Worm (Caenorhabditis elegans) whole organism, young adult: ENCODE results near the gene cdh-5.
A peak's percentile ranks its signal among the peaks of the same experiment; 100 is the strongest.

ENCODE experiments used
- B0019.2 ChIP-seq: fragments of 200-800 bp; sonication (Bioruptor generic); conservative IDR thresholded peaks from 2 replicates; pipeline ENCODE4 v1.3.6; 2022; ENCODE audit warnings: missing genetic modification reagents, missing genetic modification characterization, missing compliant biosample characterization
- B0336.3 ChIP-seq: fragments of 200-800 bp; sonication (Bioruptor generic); IDR thresholded peaks from 2 replicates; pipeline ENCODE4 v1.3.6; 2022; ENCODE audit warnings: missing genetic modification characterization, missing compliant biosample characterization
- D2030.7 ChIP-seq: fragments of 200-800 bp; sonication (Bioruptor generic); IDR thresholded peaks from 2 replicates; pipeline ENCODE4 v1.3.6; 2022; ENCODE audit warnings: missing genetic modification reagents, missing genetic modification characterization, missing compliant biosample characterization
- F10E7.11 ChIP-seq: sonication (generic microtip); optimal IDR thresholded peaks from 2 replicates; lab custom pipeline; 2017; ENCODE audit warnings: mild to moderate bottlenecking, missing genetic modification characterization, moderate library complexity, missing compliant biosample characterization
- F37B4.10 ChIP-seq: fragments of 200-800 bp; sonication (Bioruptor generic); IDR thresholded peaks from 2 replicates; pipeline ENCODE4 v1.3.6; 2022; ENCODE audit warnings: missing genetic modification characterization, missing compliant biosample characterization
- F55B11.4 ChIP-seq: sonication (generic microtip); optimal IDR thresholded peaks from 2 replicates; lab custom pipeline; 2016; ENCODE audit warnings: missing compliant biosample characterization, missing genetic modification characterization, borderline replicate concordance; ENCODE audit not compliant: insufficient read depth
- F57A8.1 ChIP-seq: fragments of 200-800 bp; sonication (Bioruptor generic); optimal IDR thresholded peaks from 2 replicates; lab custom pipeline; 2018; ENCODE audit warnings: mild to moderate bottlenecking, missing genetic modification characterization, moderate library complexity, missing compliant biosample characterization
- K11D2.4 ChIP-seq: fragments of 200-800 bp; sonication (Bioruptor generic); IDR thresholded peaks from 2 replicates; pipeline ENCODE4 v1.3.6; 2022; ENCODE audit warnings: missing genetic modification reagents, missing genetic modification characterization, missing compliant biosample characterization
- K12H6.12 ChIP-seq: fragments of 200-800 bp; sonication (Bioruptor generic); optimal IDR thresholded peaks from 2 replicates; lab custom pipeline; 2018; ENCODE audit warnings: mild to moderate bottlenecking, missing genetic modification characterization, missing compliant biosample characterization
- T26A5.8 ChIP-seq: sonication (generic microtip); optimal IDR thresholded peaks from 2 replicates; lab custom pipeline; 2016; ENCODE audit warnings: missing genetic modification characterization, missing compliant biosample characterization
- Y53F4B.3 ChIP-seq: fragments of 200-800 bp; sonication (Bioruptor generic); IDR thresholded peaks from 2 replicates; pipeline ENCODE4 v1.3.6; 2022; ENCODE audit warnings: missing genetic modification reagents, missing genetic modification characterization, missing compliant biosample characterization
- Y56A3A.18 ChIP-seq: fragments of 200-800 bp; sonication (Bioruptor generic); IDR thresholded peaks from 2 replicates; pipeline ENCODE4 v1.3.6; 2022; ENCODE audit warnings: missing genetic modification reagents, missing genetic modification characterization, missing compliant biosample characterization
- Y67H2A.10 ChIP-seq: fragments of 200-800 bp; sonication (Bioruptor generic); conservative IDR thresholded peaks from 2 replicates; pipeline ENCODE4 v1.3.6; 2022; ENCODE audit warnings: missing genetic modification reagents, missing genetic modification characterization, missing compliant biosample characterization
- akir-1 ChIP-seq: fragments of 200-800 bp; sonication (Bioruptor generic); optimal IDR thresholded peaks from 2 replicates; lab custom pipeline; 2018; ENCODE audit warnings: mild to moderate bottlenecking, missing genetic modification characterization, moderate library complexity, missing compliant biosample characterization
- athp-1 ChIP-seq: sonication (generic microtip); optimal IDR thresholded peaks from 2 replicates; lab custom pipeline; 2017; ENCODE audit warnings: mild to moderate bottlenecking, missing genetic modification characterization, missing compliant biosample characterization
- attf-3 ChIP-seq: fragments of 200-800 bp; sonication (Bioruptor generic); conservative IDR thresholded peaks from 2 replicates; pipeline ENCODE4 v1.3.6; 2022; ENCODE audit warnings: missing genetic modification reagents, missing genetic modification characterization, missing compliant biosample characterization
- attf-5 ChIP-seq: fragments of 200-800 bp; sonication (Bioruptor generic); optimal IDR thresholded peaks from 2 replicates; lab custom pipeline; 2018; ENCODE audit warnings: mild to moderate bottlenecking, missing genetic modification characterization, missing compliant biosample characterization
- cebp-1 ChIP-seq, 2 experiments: fragments of 200-800 bp in 1 of 2; sonication (Bioruptor generic) in 1 of 2; sonication (generic microtip) in 1 of 2; IDR thresholded peaks in 1 of 2; optimal IDR thresholded peaks in 1 of 2; 2 replicates each; pipeline versions ENCODE4 v1.3.6 to Lab custom; 2017 to 2022; ENCODE audit warnings: missing compliant biosample characterization in 2 of 2, missing genetic modification characterization in 2 of 2, mild to moderate bottlenecking in 1 of 2, missing genetic modification reagents in 1 of 2, moderate library complexity in 1 of 2
- ceh-58 ChIP-seq: fragments of 200-800 bp; sonication (Bioruptor generic); IDR thresholded peaks from 2 replicates; pipeline ENCODE4 v1.3.6; 2022; ENCODE audit warnings: missing genetic modification characterization, missing compliant biosample characterization
- ceh-79 ChIP-seq: sonication (generic microtip); optimal IDR thresholded peaks from 2 replicates; lab custom pipeline; 2017; ENCODE audit warnings: mild to moderate bottlenecking, missing genetic modification characterization, missing compliant biosample characterization
- ceh-91 ChIP-seq: fragments of 200-800 bp; sonication (Bioruptor generic); IDR thresholded peaks from 2 replicates; pipeline ENCODE4 v1.3.6; 2022; ENCODE audit warnings: missing genetic modification reagents, missing genetic modification characterization, missing compliant biosample characterization
- die-1 ChIP-seq: sonication (generic microtip); optimal IDR thresholded peaks from 2 replicates; lab custom pipeline; 2016; ENCODE audit warnings: missing genotype, mild to moderate bottlenecking, missing genetic modification characterization, missing compliant biosample characterization
- dpl-1 ChIP-seq: fragments of 150-350 bp; optimal IDR thresholded peaks from 2 replicates; lab custom pipeline; 2014; ENCODE audit warnings: missing biosample characterization, missing genetic modification reagents, missing genetic modification characterization
- gei-17 ChIP-seq: fragments of 200-800 bp; sonication (Bioruptor generic); optimal IDR thresholded peaks from 2 replicates; lab custom pipeline; 2018; ENCODE audit warnings: mild to moderate bottlenecking, missing genetic modification characterization, missing compliant biosample characterization
- hlh-12 ChIP-seq: sonication (generic microtip); optimal IDR thresholded peaks from 2 replicates; lab custom pipeline; 2016; ENCODE audit warnings: missing genetic modification characterization, missing compliant biosample characterization
- hlh-26 ChIP-seq: fragments of 200-800 bp; sonication (Bioruptor generic); conservative IDR thresholded peaks from 2 replicates; pipeline ENCODE4 v1.3.6; 2022; ENCODE audit warnings: missing genetic modification reagents, missing genetic modification characterization, missing compliant biosample characterization
- let-607 ChIP-seq, 2 experiments: fragments of 200-800 bp in 1 of 2; sonication (Bioruptor generic) in 1 of 2; sonication (generic microtip) in 1 of 2; optimal IDR thresholded peaks; 2 replicates each; lab custom pipeline; 2016 to 2018; ENCODE audit warnings: mild to moderate bottlenecking in 2 of 2, missing compliant biosample characterization in 2 of 2, missing genetic modification characterization in 2 of 2, moderate library complexity in 2 of 2, missing genotype in 1 of 2
- lin-35 ChIP-seq, 3 experiments: fragments of 150-350 bp in 2 of 3; sonication (generic microtip) in 1 of 3; optimal IDR thresholded peaks; 2 replicates each; lab custom pipeline; 2014 to 2018; ENCODE audit warnings: missing biosample characterization in 3 of 3, missing genetic modification characterization in 3 of 3, missing genetic modification reagents in 3 of 3
- madf-3 ChIP-seq: fragments of 200-800 bp; sonication (Bioruptor generic); IDR thresholded peaks from 2 replicates; pipeline ENCODE4 v1.3.6; 2022; ENCODE audit warnings: missing genetic modification reagents, missing genetic modification characterization, missing compliant biosample characterization
- mcd-1 ChIP-seq: fragments of 200-800 bp; sonication (Bioruptor generic); IDR thresholded peaks from 2 replicates; pipeline ENCODE4 v1.3.6; 2022; ENCODE audit warnings: missing genetic modification reagents, missing genetic modification characterization, missing compliant biosample characterization
- nfya-1 ChIP-seq: sonication (generic microtip); optimal IDR thresholded peaks from 2 replicates; lab custom pipeline; 2017; ENCODE audit warnings: antibody characterized with exemption, missing compliant biosample characterization, missing genetic modification characterization, borderline replicate concordance; ENCODE audit not compliant: insufficient read depth
- nfya-2 ChIP-seq: fragments of 200-800 bp; sonication (Bioruptor generic); IDR thresholded peaks from 2 replicates; pipeline ENCODE4 v1.3.6; 2022; ENCODE audit warnings: missing genetic modification reagents, missing genetic modification characterization, missing compliant biosample characterization
- nfyb-1 ChIP-seq: fragments of 200-800 bp; sonication (Bioruptor generic); IDR thresholded peaks from 2 replicates; pipeline ENCODE4 v1.3.6; 2022; ENCODE audit warnings: missing genetic modification reagents, missing genetic modification characterization, missing compliant biosample characterization
- nhr-120 ChIP-seq: fragments of 200-800 bp; sonication (Bioruptor generic); IDR thresholded peaks from 2 replicates; pipeline ENCODE4 v1.3.6; 2022; ENCODE audit warnings: missing genetic modification characterization, missing compliant biosample characterization
- nhr-27 ChIP-seq: fragments of 200-800 bp; sonication (Bioruptor generic); optimal IDR thresholded peaks from 2 replicates; lab custom pipeline; 2018; ENCODE audit warnings: mild to moderate bottlenecking, missing genetic modification characterization, moderate library complexity, missing compliant biosample characterization
- nhr-80 ChIP-seq: sonication (generic microtip); optimal IDR thresholded peaks from 2 replicates; lab custom pipeline; 2016; ENCODE audit warnings: missing genetic modification characterization, missing compliant biosample characterization
- rpc-1 ChIP-seq, 2 experiments: fragments of 150-350 bp in 1 of 2; sonication (generic microtip) in 1 of 2; optimal IDR thresholded peaks; 2 replicates each; lab custom pipeline; 2014 to 2018; ENCODE audit warnings: missing biosample characterization in 1 of 2, missing genetic modification characterization in 1 of 2, missing genetic modification reagents in 1 of 2, missing genotype in 1 of 2
- sdz-38 ChIP-seq: sonication (generic microtip); optimal IDR thresholded peaks from 2 replicates; lab custom pipeline; 2016; ENCODE audit warnings: missing genotype, missing genetic modification characterization, missing compliant biosample characterization
- sea-2 ChIP-seq: fragments of 200-800 bp; sonication (Bioruptor generic); IDR thresholded peaks from 2 replicates; pipeline ENCODE4 v1.3.6; 2022; ENCODE audit warnings: missing genetic modification characterization, missing compliant biosample characterization
- snpc-4 ChIP-seq, 5 experiments: fragments of 150-350 bp in 1 of 5; sonication (generic microtip) in 4 of 5; optimal IDR thresholded peaks; 2 replicates each; lab custom pipeline; 2014 to 2018; ENCODE audit warnings: missing genetic modification characterization in 5 of 5, missing biosample characterization in 3 of 5, antibody characterized with exemption in 2 of 5, mild to moderate bottlenecking in 2 of 5, missing compliant biosample characterization in 2 of 5, missing genotype in 2 of 5, moderate library complexity in 2 of 5, missing genetic modification reagents in 1 of 5
- tlf-1 ChIP-seq: fragments of 200-800 bp; sonication (Bioruptor generic); optimal IDR thresholded peaks from 2 replicates; lab custom pipeline; 2018; ENCODE audit warnings: mild to moderate bottlenecking, missing genetic modification characterization, missing compliant biosample characterization
- zim-3 ChIP-seq: sonication (generic microtip); optimal IDR thresholded peaks from 2 replicates; lab custom pipeline; 2017; ENCODE audit warnings: mild to moderate bottlenecking, missing genetic modification characterization, moderate library complexity, missing compliant biosample characterization
- ztf-25 ChIP-seq: fragments of 200-800 bp; sonication (Bioruptor generic); IDR thresholded peaks from 2 replicates; pipeline ENCODE4 v1.3.6; 2022; ENCODE audit warnings: missing genetic modification reagents, missing genetic modification characterization, missing compliant biosample characterization
- ztf-3 ChIP-seq: fragments of 200-800 bp; sonication (Bioruptor generic); optimal IDR thresholded peaks from 2 replicates; lab custom pipeline; 2018; ENCODE audit warnings: mild to moderate bottlenecking, missing genetic modification characterization, missing compliant biosample characterization

Gene cdh-5

DNA sequence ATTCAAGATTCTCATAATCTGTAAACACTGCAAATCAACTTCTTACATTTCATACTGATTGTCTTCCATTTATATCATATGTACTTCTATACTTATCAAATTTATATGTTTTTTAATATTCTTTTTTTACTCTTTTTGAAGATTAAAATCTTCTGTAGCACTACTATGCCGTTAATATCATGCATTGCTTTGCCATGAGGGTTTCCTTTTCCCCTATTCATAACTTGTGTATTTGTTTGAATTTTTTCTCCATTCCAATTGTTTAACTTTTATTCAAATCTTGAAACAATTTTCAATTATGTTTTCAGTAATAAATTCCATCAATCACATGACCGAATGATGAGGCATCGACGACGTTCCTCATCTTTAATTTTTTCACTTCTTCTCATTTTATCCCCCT, at the start of gene cdh-5:
cdh-5 (plus strand) TSS at position 301 of the 400 bp plus-strand sequence.
- TF ChIP-seq Y53F4B.3 (GFP tag; lab: Robert Waterston, UW), result no peak
- no peak for TF ChIP-seq dpl-1 (GFP tag; lab: Kevin White, UChicago)
- TF ChIP-seq F10E7.11 (tag; lab: Kevin White, UChicago), result no peak
- no peak for TF ChIP-seq lin-35 (GFP tag; optimal IDR thresholded peaks at IDR 0.05; lab: Kevin White, UChicago)
- TF ChIP-seq sdz-38 (tag; lab: Kevin White, UChicago), result no peak
- no peak for TF ChIP-seq zim-3 (tag; lab: Kevin White, UChicago)
- no peak for TF ChIP-seq madf-3
- TF ChIP-seq K11D2.4 (GFP tag; lab: Robert Waterston, UW), result no peak

DNA sequence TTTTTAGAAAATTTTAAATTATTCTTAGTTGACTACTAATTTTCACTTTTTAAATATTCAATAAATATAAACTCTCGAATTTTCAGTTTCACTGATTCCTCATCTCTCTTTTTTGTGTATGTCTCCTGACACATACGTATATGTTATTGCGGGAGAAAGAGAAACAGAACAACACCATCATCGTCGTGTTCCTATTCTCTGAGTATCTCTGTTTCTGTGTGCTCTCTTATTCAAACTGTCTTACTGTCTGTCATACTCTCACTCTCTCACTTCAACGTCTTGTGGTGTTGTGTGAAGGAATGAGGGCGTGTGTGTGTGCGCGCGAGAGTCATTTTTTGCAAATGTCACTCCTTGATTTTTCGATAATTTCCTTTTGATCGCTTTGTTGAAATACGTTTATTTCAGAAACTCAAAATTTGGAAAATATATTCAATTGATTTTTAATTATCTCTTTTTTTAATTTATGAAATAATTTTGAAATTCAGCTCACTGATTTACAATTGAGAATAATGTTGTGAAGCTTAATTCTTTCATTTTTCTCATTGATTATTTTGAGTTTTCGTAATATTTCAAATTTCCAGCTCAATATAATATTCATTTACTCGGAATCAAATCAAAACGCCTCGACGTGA, 48.5 kb upstream of the cdh-5 start, which contains the start of gene lin-49:
lin-49 (plus strand) TSS at position 582 of the 632 bp plus-strand sequence.
- TF ChIP-seq cebp-1 (GFP tag; IDR thresholded peaks at IDR 0.05; lab: Robert Waterston, UW), result no peak
- TF ChIP-seq cebp-1 (tag; optimal IDR thresholded peaks at IDR 0.05; lab: Kevin White, UChicago), result peak; percentile 60
- no peak for TF ChIP-seq D2030.7 (GFP tag; lab: Robert Waterston, UW)
- no peak for TF ChIP-seq ceh-79 (tag; lab: Kevin White, UChicago)
- TF ChIP-seq die-1 (tag; lab: Kevin White, UChicago), result no peak
- TF ChIP-seq F55B11.4, result no peak
- TF ChIP-seq K12H6.12 (tag; lab: Kevin White, UChicago), result peak; percentile 56
- no peak for TF ChIP-seq nfya-2 (GFP tag; lab: Robert Waterston, UW)
- TF ChIP-seq Y67H2A.10, result no peak
- no peak for TF ChIP-seq attf-3 (GFP tag; lab: Robert Waterston, UW)
- no peak for TF ChIP-seq zim-3 (tag; lab: Kevin White, UChicago)
- TF ChIP-seq tlf-1 (GFP tag; lab: Kevin White, UChicago), result no peak
- TF ChIP-seq hlh-12 (tag; lab: Kevin White, UChicago), result no peak
- TF ChIP-seq B0336.3 (GFP tag; lab: Robert Waterston, UW), result peak; percentile 43; the same call in 1 of the 2 replicates
- TF ChIP-seq ztf-25 (GFP tag; lab: Robert Waterston, UW), result no peak
- TF ChIP-seq ceh-91, result no peak
- TF ChIP-seq rpc-1 (optimal IDR thresholded peaks at IDR 0.05; lab: Kevin White, UChicago), result no peak
- TF ChIP-seq rpc-1 (tag; optimal IDR thresholded peaks at IDR 0.05; lab: Kevin White, UChicago), result no peak
- no peak for TF ChIP-seq athp-1 (tag; lab: Kevin White, UChicago)
- TF ChIP-seq mcd-1 (GFP tag; lab: Robert Waterston, UW), result no peak
- TF ChIP-seq F57A8.1 (GFP tag; lab: Kevin White, UChicago), result no peak
- TF ChIP-seq Y56A3A.18 (GFP tag; lab: Robert Waterston, UW), result no peak
- no peak for TF ChIP-seq hlh-26 (GFP tag; lab: Robert Waterston, UW)
- no peak for TF ChIP-seq akir-1 (GFP tag; lab: Kevin White, UChicago)
- TF ChIP-seq F37B4.10 (GFP tag; lab: Robert Waterston, UW), result no peak
- peak; percentile 75 for TF ChIP-seq nhr-80
- no peak for TF ChIP-seq snpc-4 (GFP tag; optimal IDR thresholded peaks at IDR 0.05; lab: Kevin White, UChicago)
- peak in 1 of 4 experiments; percentile 23 for TF ChIP-seq snpc-4 (tag; optimal IDR thresholded peaks at IDR 0.05; lab: Kevin White, UChicago)
- TF ChIP-seq ztf-3 (GFP tag; lab: Kevin White, UChicago), result no peak
- TF ChIP-seq nfya-1, result no peak
- TF ChIP-seq attf-5 (GFP tag; lab: Kevin White, UChicago), result peak; percentile 85
- TF ChIP-seq let-607 (tag; optimal IDR thresholded peaks at IDR 0.05; lab: Kevin White, UChicago), result peak in 1 of 2 experiments; percentile 14
- no peak for TF ChIP-seq lin-35 (GFP tag; optimal IDR thresholded peaks at IDR 0.05; lab: Kevin White, UChicago)
- no peak for TF ChIP-seq nhr-120 (GFP tag; lab: Robert Waterston, UW)
- no peak for TF ChIP-seq Y53F4B.3 (GFP tag; lab: Robert Waterston, UW)
- no peak for TF ChIP-seq ceh-58
- TF ChIP-seq T26A5.8 (tag; lab: Kevin White, UChicago), result no peak
- TF ChIP-seq B0019.2, result no peak
- no peak for TF ChIP-seq gei-17 (GFP tag; lab: Kevin White, UChicago)
- no peak for TF ChIP-seq sea-2 (GFP tag; lab: Robert Waterston, UW)
- no peak for TF ChIP-seq nhr-27
- TF ChIP-seq nfyb-1 (GFP tag; lab: Robert Waterston, UW), result 0 out of 2 replicates have a peak, but pooled peaks have one; percentile 53
